Worm (Caenorhabditis elegans) whole organism, L4 larva: ENCODE data around the gene ZK1193.2.

ENCODE experiments used
- F10B5.3 ChIP-seq: sonication (generic microtip); optimal IDR thresholded peaks from 2 replicates; lab custom pipeline; 2016; ENCODE audit warnings: mild to moderate bottlenecking, missing genetic modification characterization, missing compliant biosample characterization
- F37D6.2 ChIP-seq: sonication (generic microtip); optimal IDR thresholded peaks from 2 replicates; lab custom pipeline; 2016; ENCODE audit warnings: mild to moderate bottlenecking, missing genetic modification characterization, missing compliant biosample characterization
- F49E8.2 ChIP-seq: sonication (generic microtip); optimal IDR thresholded peaks from 2 replicates; lab custom pipeline; 2016; ENCODE audit warnings: missing compliant biosample characterization, mild to moderate bottlenecking, missing genetic modification characterization, borderline replicate concordance
- Y48G9A.11 ChIP-seq: fragments of 200-800 bp; sonication (Bioruptor generic); IDR thresholded peaks from 2 replicates; pipeline ENCODE4 v1.3.6; 2022; ENCODE audit warnings: missing genetic modification reagents, missing genetic modification characterization, missing compliant biosample characterization
- Y75B8A.6 ChIP-seq: fragments of 200-800 bp; sonication (Bioruptor generic); IDR thresholded peaks from 2 replicates; pipeline ENCODE4 v1.3.6; 2022; ENCODE audit warnings: missing genetic modification reagents, missing genetic modification characterization, missing compliant biosample characterization
- ZK546.5 ChIP-seq, 2 experiments: sonication (generic microtip); optimal IDR thresholded peaks; 2 replicates each; lab custom pipeline; 2017; ENCODE audit warnings: missing biosample characterization in 2 of 2, missing genetic modification characterization in 2 of 2
- aha-1 ChIP-seq: fragments of 150-350 bp; peaks from one replicate; lab custom pipeline; 2014; ENCODE audit warnings: missing biosample characterization, missing genetic modification characterization
- aly-2 ChIP-seq: sonication (generic microtip); optimal IDR thresholded peaks from 2 replicates; lab custom pipeline; 2018; ENCODE audit warnings: missing biosample characterization, missing genetic modification characterization
- ama-1 ChIP-seq: fragments of 150-350 bp; optimal IDR thresholded peaks from 2 replicates; lab custom pipeline; 2014; ENCODE audit warnings: inconsistent platforms, mixed read lengths
- arid-1 ChIP-seq: fragments of 200-800 bp; sonication (Bioruptor generic); conservative IDR thresholded peaks from 2 replicates; pipeline ENCODE4 v1.3.6; 2022; ENCODE audit warnings: missing genetic modification reagents, missing genetic modification characterization, missing compliant biosample characterization
- attf-4 ChIP-seq: sonication (generic microtip); optimal IDR thresholded peaks from 3 replicates; lab custom pipeline; 2017; ENCODE audit warnings: missing biosample characterization, missing genetic modification characterization
- ceh-44 ChIP-seq: fragments of 200-800 bp; sonication (Bioruptor generic); IDR thresholded peaks from 2 replicates; pipeline ENCODE4 v1.3.6; 2022; ENCODE audit warnings: missing genetic modification reagents, missing genetic modification characterization, missing compliant biosample characterization
- ctbp-1 ChIP-seq: fragments of 200-800 bp; sonication (Bioruptor generic); IDR thresholded peaks from 2 replicates; pipeline ENCODE4 v1.3.6; 2022; ENCODE audit warnings: missing genetic modification reagents, missing genetic modification characterization, missing compliant biosample characterization
- daf-16 ChIP-seq, 3 experiments: sonication (generic microtip); optimal IDR thresholded peaks; 2 replicates each; lab custom pipeline; 2016 to 2017; ENCODE audit warnings: missing genetic modification characterization in 3 of 3, missing genetic modification reagents in 3 of 3, mild to moderate bottlenecking in 2 of 3, missing compliant biosample characterization in 2 of 3, missing biosample characterization in 1 of 3, moderate library complexity in 1 of 3
- daf-8 ChIP-seq: fragments of 200-800 bp; sonication (Bioruptor generic); IDR thresholded peaks from 2 replicates; pipeline ENCODE4 v1.3.6; 2022; ENCODE audit warnings: missing genetic modification characterization, missing compliant biosample characterization
- dmd-6 ChIP-seq: fragments of 200-800 bp; sonication (Bioruptor generic); IDR thresholded peaks from 2 replicates; pipeline ENCODE4 v1.3.6; 2022; ENCODE audit warnings: missing genetic modification reagents, missing genetic modification characterization, missing compliant biosample characterization
- dmd-8 ChIP-seq: fragments of 200-800 bp; sonication (Bioruptor generic); IDR thresholded peaks from 2 replicates; pipeline ENCODE4 v1.3.6; 2022; ENCODE audit warnings: missing genetic modification characterization, missing compliant biosample characterization
- dpl-1 ChIP-seq: fragments of 150-350 bp; optimal IDR thresholded peaks from 2 replicates; lab custom pipeline; 2014; ENCODE audit warnings: missing biosample characterization, missing genetic modification reagents, missing genetic modification characterization
- fkh-10 ChIP-seq: fragments of 150-350 bp; optimal IDR thresholded peaks from 2 replicates; lab custom pipeline; 2014; ENCODE audit warnings: missing biosample characterization, missing genetic modification reagents, missing genetic modification characterization
- fos-1 ChIP-seq: fragments of 150-350 bp; optimal IDR thresholded peaks from 2 replicates; lab custom pipeline; 2014; ENCODE audit warnings: missing biosample characterization, missing genetic modification characterization
- gei-8 ChIP-seq: fragments of 200-800 bp; sonication (Bioruptor generic); optimal IDR thresholded peaks from 2 replicates; lab custom pipeline; 2018; ENCODE audit warnings: mild to moderate bottlenecking, missing genetic modification characterization, missing compliant biosample characterization
- hif-1 ChIP-seq, 2 experiments: sonication (generic microtip); optimal IDR thresholded peaks; 2 replicates each; lab custom pipeline; 2016 to 2017; ENCODE audit warnings: missing compliant biosample characterization in 2 of 2, missing genetic modification characterization in 2 of 2, missing genetic modification reagents in 2 of 2, missing genotype in 2 of 2, mild to moderate bottlenecking in 1 of 2
- hlh-11 ChIP-seq: fragments of 200-800 bp; sonication (Bioruptor generic); optimal IDR thresholded peaks from 2 replicates; lab custom pipeline; 2018; ENCODE audit warnings: mild to moderate bottlenecking, missing genetic modification characterization, missing compliant biosample characterization
- hlh-30 ChIP-seq: sonication (generic microtip); optimal IDR thresholded peaks from 2 replicates; lab custom pipeline; 2017; ENCODE audit warnings: antibody characterized with exemption, mild to moderate bottlenecking, missing genetic modification characterization, missing compliant biosample characterization; ENCODE audit not compliant: insufficient read depth
- jun-1 ChIP-seq: fragments of 150-350 bp; optimal IDR thresholded peaks from 2 replicates; lab custom pipeline; 2014; ENCODE audit warnings: missing biosample characterization, missing genetic modification reagents, missing genetic modification characterization
- lin-1 ChIP-seq: fragments of 200-800 bp; sonication (Bioruptor generic); IDR thresholded peaks from 2 replicates; pipeline ENCODE4 v1.3.6; 2022; ENCODE audit warnings: missing genetic modification reagents, missing genetic modification characterization, missing compliant biosample characterization
- lin-13 ChIP-seq: fragments of 150-350 bp; optimal IDR thresholded peaks from 2 replicates; lab custom pipeline; 2014; ENCODE audit warnings: missing biosample characterization, missing genetic modification reagents, missing genetic modification characterization
- lin-29 ChIP-seq: fragments of 200-800 bp; sonication (Bioruptor generic); IDR thresholded peaks from 2 replicates; pipeline ENCODE4 v1.3.6; 2022; ENCODE audit warnings: missing genetic modification reagents, missing genetic modification characterization, missing compliant biosample characterization
- lin-38 ChIP-seq: fragments of 200-800 bp; sonication (Bioruptor generic); IDR thresholded peaks from 2 replicates; pipeline ENCODE4 v1.3.6; 2022; ENCODE audit warnings: missing genetic modification reagents, missing genetic modification characterization, missing compliant biosample characterization
- lin-39 ChIP-seq: fragments of 150-350 bp; optimal IDR thresholded peaks from 2 replicates; lab custom pipeline; 2014; ENCODE audit warnings: missing biosample characterization, missing genetic modification reagents, missing genetic modification characterization
- lir-3 ChIP-seq: sonication (generic microtip); optimal IDR thresholded peaks from 2 replicates; lab custom pipeline; 2016; ENCODE audit warnings: mild to moderate bottlenecking, missing genetic modification characterization, missing compliant biosample characterization
- mes-2 ChIP-seq: sonication (generic microtip); optimal IDR thresholded peaks from 2 replicates; lab custom pipeline; 2016; ENCODE audit warnings: missing genotype, mild to moderate bottlenecking, missing genetic modification characterization, missing compliant biosample characterization; ENCODE audit not compliant: poor library complexity, severe bottlenecking
- mxl-2 ChIP-seq: fragments of 200-800 bp; sonication (Bioruptor generic); conservative IDR thresholded peaks from 2 replicates; pipeline ENCODE4 v1.3.6; 2022; ENCODE audit warnings: missing genetic modification reagents, missing genetic modification characterization, missing compliant biosample characterization
- nhr-10 ChIP-seq: fragments of 150-350 bp; optimal IDR thresholded peaks from 2 replicates; lab custom pipeline; 2014; ENCODE audit warnings: missing biosample characterization, missing genetic modification characterization
- nhr-11 ChIP-seq: fragments of 150-350 bp; optimal IDR thresholded peaks from 2 replicates; lab custom pipeline; 2014; ENCODE audit warnings: missing biosample characterization, missing genetic modification characterization
- nhr-25 ChIP-seq: sonication (generic microtip); optimal IDR thresholded peaks from 2 replicates; lab custom pipeline; 2017; ENCODE audit warnings: missing genetic modification characterization, mild to moderate bottlenecking, missing compliant biosample characterization, antibody characterized with exemption, moderate library complexity, borderline replicate concordance; ENCODE audit not compliant: insufficient read depth
- nhr-41 ChIP-seq: fragments of 200-800 bp; sonication (Bioruptor generic); IDR thresholded peaks from 2 replicates; pipeline ENCODE4 v1.3.6; 2022; ENCODE audit warnings: missing genetic modification reagents, missing genetic modification characterization, missing compliant biosample characterization
- nhr-42 ChIP-seq: fragments of 200-800 bp; sonication (Bioruptor generic); IDR thresholded peaks from 2 replicates; pipeline ENCODE4 v1.3.6; 2022; ENCODE audit warnings: missing genetic modification characterization, missing compliant biosample characterization
- pha-4 ChIP-seq, 2 experiments: fragments of 150-350 bp in 1 of 2; fragments of 200-800 bp in 1 of 2; sonication (Bioruptor generic) in 1 of 2; IDR thresholded peaks in 1 of 2; optimal IDR thresholded peaks in 1 of 2; 2 replicates each; pipeline versions ENCODE4 v1.3.6 to Lab custom; 2014 to 2022; ENCODE audit warnings: missing genetic modification characterization in 2 of 2, missing genetic modification reagents in 2 of 2, missing biosample characterization in 1 of 2, missing compliant biosample characterization in 1 of 2
- pqm-1 ChIP-seq: sonication (generic microtip); optimal IDR thresholded peaks from 2 replicates; lab custom pipeline; 2017; ENCODE audit warnings: missing biosample characterization, missing genetic modification characterization
- saeg-2 ChIP-seq: fragments of 200-800 bp; sonication (Bioruptor generic); IDR thresholded peaks from 2 replicates; pipeline ENCODE4 v1.3.6; 2022; ENCODE audit warnings: missing genetic modification reagents, missing genetic modification characterization, missing compliant biosample characterization
- skn-1 ChIP-seq: fragments of 150-350 bp; optimal IDR thresholded peaks from 2 replicates; lab custom pipeline; 2014; ENCODE audit warnings: missing biosample characterization, missing genetic modification characterization
- snpc-1.2 ChIP-seq: fragments of 200-800 bp; sonication (Bioruptor generic); IDR thresholded peaks from 2 replicates; pipeline ENCODE4 v1.3.6; 2022; ENCODE audit warnings: missing genetic modification reagents, missing genetic modification characterization, missing compliant biosample characterization
- snpc-4 ChIP-seq: fragments of 150-350 bp; optimal IDR thresholded peaks from 2 replicates; lab custom pipeline; 2014; ENCODE audit warnings: missing biosample characterization, missing genetic modification characterization
- unc-130 ChIP-seq: sonication (generic microtip); optimal IDR thresholded peaks from 2 replicates; lab custom pipeline; 2016; ENCODE audit warnings: missing genetic modification reagents, missing genetic modification characterization, missing compliant biosample characterization
- unc-62 ChIP-seq, 3 experiments: fragments of 150-350 bp in 1 of 3; sonication (generic microtip); optimal IDR thresholded peaks in 2 of 3; peaks in 1 of 3; 1 replicate in 1 of 3; 2 replicates in 2 of 3; lab custom pipeline; 2014 to 2017; ENCODE audit warnings: missing biosample characterization in 3 of 3, missing genetic modification characterization in 3 of 3, missing genetic modification reagents in 3 of 3, missing genotype in 1 of 3
- zfp-2 ChIP-seq: sonication (generic microtip); optimal IDR thresholded peaks from 2 replicates; lab custom pipeline; 2016; ENCODE audit warnings: mild to moderate bottlenecking, missing genetic modification characterization, missing compliant biosample characterization
- zip-2 ChIP-seq: fragments of 150-350 bp; optimal IDR thresholded peaks from 2 replicates; lab custom pipeline; 2014; ENCODE audit warnings: missing biosample characterization, missing genetic modification characterization
- ztf-7 ChIP-seq: fragments of 150-350 bp; optimal IDR thresholded peaks from 2 replicates; lab custom pipeline; 2014; ENCODE audit warnings: missing biosample characterization, missing genetic modification characterization

The ZK1193.2 gene

ce11 chrX:410073-410572 is 15.3 kb downstream of the ZK1193.2 start (continued):
- TF ChIP-seq hif-1 (tag; optimal IDR thresholded peaks at IDR 0.05; lab: Kevin White, UChicago) (peak; percentile 43 to 44), snpc-4 (no peak), F49E8.2 (peak; percentile 45), ztf-7 (tag; lab: Kevin White, UChicago) (peak; percentile 70), F37D6.2 (tag; lab: Kevin White, UChicago) (peak; percentile 94), daf-8 (GFP tag; lab: Robert Waterston, UW) (no peak), hlh-11 (tag; lab: Kevin White, UChicago) (peak; percentile 89), aha-1 (tag; lab: Kevin White, UChicago) (peak; percentile 97), nhr-10 (peak; percentile 68), unc-62 (GFP tag; optimal IDR thresholded peaks at IDR 0.05 in 1 of 2; lab: Kevin White, UChicago) (peak in 1 of 2 experiments; percentile 90), unc-62 (tag; optimal IDR thresholded peaks at IDR 0.05; lab: Kevin White, UChicago) (no peak), gei-8 (GFP tag; lab: Kevin White, UChicago) (peak; percentile 75), hlh-30 (tag; lab: Kevin White, UChicago) (peak; percentile 83), pqm-1 (tag; lab: Kevin White, UChicago) (no peak), F10B5.3 (peak; percentile 88), Y75B8A.6 (GFP tag; lab: Robert Waterston, UW) (no peak), nhr-42 (GFP tag; lab: Robert Waterston, UW) (peak; percentile 87), pha-4 (GFP tag; IDR thresholded peaks at IDR 0.05; lab: Robert Waterston, UW) (peak; percentile 86), pha-4 (tag; optimal IDR thresholded peaks at IDR 0.05; lab: Kevin White, UChicago) (peak; percentile 44), lin-29 (GFP tag; lab: Robert Waterston, UW) (peak; percentile 70), fos-1 (tag; lab: Kevin White, UChicago) (peak; percentile 67), unc-130 (GFP tag; lab: Kevin White, UChicago) (peak; percentile 48), snpc-1.2 (GFP tag; lab: Robert Waterston, UW) (0 out of 2 replicates have a peak, but pooled peaks have one; percentile 70), nhr-25 (tag; lab: Kevin White, UChicago) (peak; percentile 75), arid-1 (GFP tag; lab: Robert Waterston, UW) (peak; percentile 31; the same call in 1 of the 2 replicates), zfp-2 (tag; lab: Kevin White, UChicago) (peak; percentile 59), jun-1 (tag; lab: Kevin White, UChicago) (peak; percentile 91), nhr-11 (tag; lab: Kevin White, UChicago) (peak; percentile 81), lin-39 (no peak), lin-38 (GFP tag; lab: Robert Waterston, UW) (peak; percentile 76), daf-16 (GFP tag; optimal IDR thresholded peaks at IDR 0.05; lab: Kevin White, UChicago) (peak; percentile 77 to 88), daf-16 (tag; optimal IDR thresholded peaks at IDR 0.05; lab: Kevin White, UChicago) (peak; percentile 91), lir-3 (tag; lab: Kevin White, UChicago) (peak; percentile 84), mes-2 (peak; percentile 83), dmd-8 (GFP tag; lab: Robert Waterston, UW) (peak; percentile 88), ama-1 (lab: Kevin White, UChicago) (no peak), mxl-2 (GFP tag; lab: Robert Waterston, UW) (no peak), dpl-1 (GFP tag; lab: Kevin White, UChicago) (peak; percentile 60), saeg-2 (GFP tag; lab: Robert Waterston, UW) (no peak), nhr-41 (no peak), attf-4 (tag; lab: Kevin White, UChicago) (no peak), Y48G9A.11 (GFP tag; lab: Robert Waterston, UW) (peak; percentile 74), lin-13 (GFP tag; lab: Kevin White, UChicago) (peak; percentile 72), lin-1 (GFP tag; lab: Robert Waterston, UW) (peak; percentile 65), dmd-6 (GFP tag; lab: Robert Waterston, UW) (peak; percentile 77), ctbp-1 (GFP tag; lab: Robert Waterston, UW) (peak; percentile 87), fkh-10 (GFP tag; lab: Kevin White, UChicago) (peak; percentile 72), aly-2 (tag; lab: Kevin White, UChicago) (no peak), ZK546.5 (tag; optimal IDR thresholded peaks at IDR 0.05; lab: Kevin White, UChicago) (peak in 1 of 2 experiments; percentile 26), skn-1 (no peak), zip-2 (peak; percentile 82), ceh-44 (no peak)
